Worm (Caenorhabditis elegans) whole organism, L2 larva: ENCODE data around the gene C34F6.1.

ENCODE experiments used
- C34F6.9 ChIP-seq: fragments of 150-350 bp; optimal IDR thresholded peaks from 2 replicates; lab custom pipeline; 2014; ENCODE audit warnings: missing biosample characterization, missing genetic modification characterization
- F13H6.1 ChIP-seq: sonication (generic microtip); optimal IDR thresholded peaks from 2 replicates; lab custom pipeline; 2016; ENCODE audit warnings: missing genetic modification characterization, missing compliant biosample characterization
- R02D3.7 ChIP-seq: fragments of 150-350 bp; optimal IDR thresholded peaks from 2 replicates; lab custom pipeline; 2014; ENCODE audit warnings: missing biosample characterization, missing genetic modification characterization
- ZK546.5 ChIP-seq: sonication (generic microtip); optimal IDR thresholded peaks from 2 replicates; lab custom pipeline; 2017; ENCODE audit warnings: missing biosample characterization, missing genetic modification characterization
- alr-1 ChIP-seq: fragments of 150-350 bp; optimal IDR thresholded peaks from 2 replicates; lab custom pipeline; 2014; ENCODE audit warnings: missing biosample characterization, missing genetic modification characterization
- ama-1 ChIP-seq: fragments of 150-350 bp; optimal IDR thresholded peaks from 2 replicates; lab custom pipeline; 2018; ENCODE audit warnings: inconsistent platforms
- blmp-1 ChIP-seq: sonication (generic microtip); optimal IDR thresholded peaks from 2 replicates; lab custom pipeline; 2017; ENCODE audit warnings: missing genetic modification characterization, mild to moderate bottlenecking, missing compliant biosample characterization, antibody characterized with exemption, moderate library complexity; ENCODE audit not compliant: insufficient read depth
- ceh-16 ChIP-seq: fragments of 150-350 bp; optimal IDR thresholded peaks from 2 replicates; lab custom pipeline; 2014; ENCODE audit warnings: missing biosample characterization, missing genetic modification characterization
- ceh-82 ChIP-seq: fragments of 150-350 bp; optimal IDR thresholded peaks from 2 replicates; lab custom pipeline; 2014; ENCODE audit warnings: missing biosample characterization, missing genetic modification characterization
- crh-2 ChIP-seq: sonication (generic microtip); optimal IDR thresholded peaks from 2 replicates; lab custom pipeline; 2017; ENCODE audit warnings: missing biosample characterization, missing genetic modification characterization
- dmd-4 ChIP-seq: sonication (generic microtip); optimal IDR thresholded peaks from 2 replicates; lab custom pipeline; 2017; ENCODE audit warnings: missing biosample characterization, missing genetic modification characterization
- egl-27 ChIP-seq: sonication (generic microtip); optimal IDR thresholded peaks from 3 replicates; lab custom pipeline; 2017; ENCODE audit warnings: missing biosample characterization, missing genetic modification reagents, missing genetic modification characterization
- elt-1 ChIP-seq: fragments of 150-350 bp; optimal IDR thresholded peaks from 2 replicates; lab custom pipeline; 2014; ENCODE audit warnings: missing biosample characterization, missing genetic modification characterization
- elt-3 ChIP-seq: sonication (generic microtip); optimal IDR thresholded peaks from 2 replicates; lab custom pipeline; 2017; ENCODE audit warnings: missing biosample characterization, missing genetic modification characterization
- fos-1 ChIP-seq: fragments of 150-350 bp; optimal IDR thresholded peaks from 2 replicates; lab custom pipeline; 2014; ENCODE audit warnings: missing biosample characterization, missing genetic modification characterization
- lin-11 ChIP-seq: fragments of 150-350 bp; sonication (generic microtip); optimal IDR thresholded peaks from 2 replicates; lab custom pipeline; 2014; ENCODE audit warnings: missing biosample characterization, missing genetic modification characterization, inconsistent platforms, mixed read lengths
- lin-13 ChIP-seq: fragments of 150-350 bp; optimal IDR thresholded peaks from 2 replicates; lab custom pipeline; 2014; ENCODE audit warnings: missing biosample characterization, missing genetic modification reagents, missing genetic modification characterization
- lin-39 ChIP-seq: fragments of 150-350 bp; optimal IDR thresholded peaks from 2 replicates; lab custom pipeline; 2014; ENCODE audit warnings: missing biosample characterization, missing genetic modification reagents, missing genetic modification characterization
- lsy-2 ChIP-seq, 2 experiments: fragments of 150-350 bp in 1 of 2; sonication (generic microtip) in 1 of 2; optimal IDR thresholded peaks; 2 replicates each; lab custom pipeline; 2014 to 2017; ENCODE audit warnings: missing biosample characterization in 2 of 2, missing genetic modification characterization in 2 of 2
- mab-5 ChIP-seq: fragments of 150-350 bp; optimal IDR thresholded peaks from 2 replicates; lab custom pipeline; 2014; ENCODE audit warnings: missing biosample characterization, missing genetic modification characterization
- mbf-1 ChIP-seq: sonication (generic microtip); optimal IDR thresholded peaks from 2 replicates; lab custom pipeline; 2017; ENCODE audit warnings: missing biosample characterization, missing genetic modification characterization
- mdl-1 ChIP-seq, 2 experiments: fragments of 150-350 bp in 1 of 2; sonication (generic microtip) in 1 of 2; optimal IDR thresholded peaks; 2 replicates each; lab custom pipeline; 2017; ENCODE audit warnings: missing biosample characterization in 2 of 2, missing genetic modification characterization in 2 of 2
- nhr-10 ChIP-seq: sonication (generic microtip); optimal IDR thresholded peaks from 2 replicates; lab custom pipeline; 2017; ENCODE audit warnings: missing biosample characterization, missing genetic modification characterization
- nhr-11 ChIP-seq: fragments of 150-350 bp; optimal IDR thresholded peaks from 2 replicates; lab custom pipeline; 2014; ENCODE audit warnings: missing biosample characterization, missing genetic modification characterization
- nhr-12 ChIP-seq: fragments of 150-350 bp; optimal IDR thresholded peaks from 2 replicates; lab custom pipeline; 2014; ENCODE audit warnings: missing biosample characterization, missing genetic modification characterization
- nhr-129 ChIP-seq: fragments of 150-350 bp; optimal IDR thresholded peaks from 2 replicates; lab custom pipeline; 2014; ENCODE audit warnings: missing biosample characterization, missing genetic modification characterization
- nhr-21 ChIP-seq: fragments of 150-350 bp; optimal IDR thresholded peaks from 2 replicates; lab custom pipeline; 2014; ENCODE audit warnings: missing biosample characterization, missing genetic modification characterization
- nhr-23 ChIP-seq: fragments of 150-350 bp; optimal IDR thresholded peaks from 2 replicates; lab custom pipeline; 2014; ENCODE audit warnings: missing biosample characterization, missing genetic modification reagents, missing genetic modification characterization
- nhr-237 ChIP-seq: fragments of 150-350 bp; optimal IDR thresholded peaks from 2 replicates; lab custom pipeline; 2014; ENCODE audit warnings: missing biosample characterization, missing genetic modification characterization
- nhr-25 ChIP-seq: fragments of 150-350 bp; sonication (generic microtip); optimal IDR thresholded peaks from 3 replicates; lab custom pipeline; 2014; ENCODE audit warnings: missing biosample characterization, missing genetic modification characterization
- nhr-6 ChIP-seq: fragments of 150-350 bp; optimal IDR thresholded peaks from 2 replicates; lab custom pipeline; 2014; ENCODE audit warnings: missing biosample characterization, missing genetic modification characterization
- peb-1 ChIP-seq: fragments of 150-350 bp; optimal IDR thresholded peaks from 2 replicates; lab custom pipeline; 2014; ENCODE audit warnings: missing biosample characterization, missing genetic modification characterization
- sem-4 ChIP-seq: fragments of 150-350 bp; optimal IDR thresholded peaks from 2 replicates; lab custom pipeline; 2014; ENCODE audit warnings: missing biosample characterization, missing genetic modification reagents, missing genetic modification characterization
- sma-3 ChIP-seq: sonication (generic microtip); optimal IDR thresholded peaks from 2 replicates; lab custom pipeline; 2016; ENCODE audit warnings: missing genetic modification reagents, missing genetic modification characterization, missing compliant biosample characterization
- sma-9 ChIP-seq, 2 experiments: fragments of 150-350 bp in 1 of 2; sonication (generic microtip) in 1 of 2; optimal IDR thresholded peaks; 2 replicates each; lab custom pipeline; 2014 to 2016; ENCODE audit warnings: missing genetic modification characterization in 2 of 2, mild to moderate bottlenecking in 1 of 2, missing biosample characterization in 1 of 2, missing compliant biosample characterization in 1 of 2, missing genetic modification reagents in 1 of 2, moderate library complexity in 1 of 2
- snpc-4 ChIP-seq: fragments of 150-350 bp; optimal IDR thresholded peaks from 2 replicates; lab custom pipeline; 2014; ENCODE audit warnings: missing biosample characterization, missing genetic modification characterization
- unc-39 ChIP-seq: fragments of 150-350 bp; optimal IDR thresholded peaks from 2 replicates; lab custom pipeline; 2014; ENCODE audit warnings: missing biosample characterization, missing genetic modification characterization
- unc-62 ChIP-seq: fragments of 150-350 bp; optimal IDR thresholded peaks from 2 replicates; lab custom pipeline; 2014; ENCODE audit warnings: missing biosample characterization, missing genetic modification reagents, missing genetic modification characterization
- zag-1 ChIP-seq: fragments of 150-350 bp; optimal IDR thresholded peaks from 2 replicates; lab custom pipeline; 2014; ENCODE audit warnings: missing biosample characterization, missing genetic modification characterization
- ztf-11 ChIP-seq: sonication (generic microtip); optimal IDR thresholded peaks from 2 replicates; lab custom pipeline; 2017; ENCODE audit warnings: missing biosample characterization, missing genetic modification characterization
- ztf-4 ChIP-seq: fragments of 150-350 bp; optimal IDR thresholded peaks from 2 replicates; lab custom pipeline; 2014; ENCODE audit warnings: missing biosample characterization, missing genetic modification characterization

Gene C34F6.1

ce11 chrX:11215420-11216050 lies 18.9 kb upstream of the C34F6.1 start, which contains the start of the genes C34F6.7 and idh-2 (continued):
- peak; percentile 70 for TF ChIP-seq nhr-21 (tag; lab: Kevin White, UChicago)
- TF ChIP-seq unc-62 (GFP tag; lab: Kevin White, UChicago): no peak
- TF ChIP-seq nhr-237 (tag; lab: Kevin White, UChicago): no peak
- TF ChIP-seq mab-5 (tag; lab: Kevin White, UChicago): no peak
- no peak for TF ChIP-seq ZK546.5
- no peak for TF ChIP-seq lin-39
- no peak for TF ChIP-seq mbf-1 (tag; lab: Kevin White, UChicago)
- no peak for TF ChIP-seq R02D3.7
- TF ChIP-seq alr-1 (tag; lab: Kevin White, UChicago): no peak
- TF ChIP-seq elt-3 (tag; lab: Kevin White, UChicago): no peak
- peak; percentile 8 for TF ChIP-seq crh-2 (tag; lab: Kevin White, UChicago)
- no peak for TF ChIP-seq unc-39 (tag; lab: Kevin White, UChicago)
- peak; percentile 9 for TF ChIP-seq F13H6.1 (tag; lab: Kevin White, UChicago)
- no peak for TF ChIP-seq blmp-1 (tag; lab: Kevin White, UChicago)
- no peak for TF ChIP-seq nhr-10 (tag; lab: Kevin White, UChicago)
- TF ChIP-seq nhr-11 (tag; lab: Kevin White, UChicago): no peak
- TF ChIP-seq nhr-25 (tag; lab: Kevin White, UChicago): peak; percentile 53
- no peak for TF ChIP-seq C34F6.9 (tag; lab: Kevin White, UChicago)
- peak; percentile 58 for TF ChIP-seq sma-9 (GFP tag; optimal IDR thresholded peaks at IDR 0.05; lab: Kevin White, UChicago)
- no peak for TF ChIP-seq sma-9 (tag; optimal IDR thresholded peaks at IDR 0.05; lab: Kevin White, UChicago)

ce11 chrX:11211360-11211759 lies 14.7 kb upstream of the C34F6.1 start:
- TF ChIP-seq lin-11 (tag; lab: Kevin White, UChicago): no peak

- no peak for TF ChIP-seq lin-13
- no peak for TF ChIP-seq sem-4 (tag; lab: Kevin White, UChicago)
These were observed 13.8 kb upstream of the C34F6.1 start for ce11 chrX:11210417-11210816.

ce11 chrX:11208788-11209187 lies 12.1 kb upstream of the C34F6.1 start, which contains the start of gene C34F6.5:
C34F6.5 (minus strand) TSS chrX:11208888.
- TF ChIP-seq egl-27 (tag; lab: Kevin White, UChicago) (no peak), lin-11 (tag; lab: Kevin White, UChicago) (no peak), nhr-10 (tag; lab: Kevin White, UChicago) (no peak), crh-2 (tag; lab: Kevin White, UChicago) (no peak), unc-39 (tag; lab: Kevin White, UChicago) (no peak), C34F6.9 (tag; lab: Kevin White, UChicago) (no peak), ceh-82 (tag; lab: Kevin White, UChicago) (no peak), ceh-16 (tag; lab: Kevin White, UChicago) (no peak)
- TF ChIP-seq, all 48 proteins: peak for 0

ce11 chrX:11206953-11207352 lies 10.3 kb upstream of the C34F6.1 start, which contains the start of gene hst-2:
hst-2 (minus strand) TSS chrX:11207155.
- peak; percentile 91 for TF ChIP-seq mab-5 (tag; lab: Kevin White, UChicago)
- peak; percentile 95 for TF ChIP-seq nhr-25 (tag; lab: Kevin White, UChicago)
- TF ChIP-seq dmd-4 (tag; lab: Kevin White, UChicago): peak; percentile 50
- TF ChIP-seq elt-3 (tag; lab: Kevin White, UChicago): no peak
- TF ChIP-seq sma-3 (GFP tag; lab: Kevin White, UChicago): peak; percentile 92
- TF ChIP-seq nhr-10 (tag; lab: Kevin White, UChicago): peak; percentile 60
- TF ChIP-seq sem-4 (tag; lab: Kevin White, UChicago): peak; percentile 80
- peak; percentile 92 for TF ChIP-seq nhr-6
- TF ChIP-seq mbf-1 (tag; lab: Kevin White, UChicago): no peak
- TF ChIP-seq elt-1 (tag; lab: Kevin White, UChicago): no peak
- no peak for TF ChIP-seq ZK546.5
- peak; percentile 90 for TF ChIP-seq nhr-129 (tag; lab: Kevin White, UChicago)
- no peak for TF ChIP-seq ceh-82 (tag; lab: Kevin White, UChicago)
- no peak for TF ChIP-seq peb-1 (tag; lab: Kevin White, UChicago)
- peak; percentile 77 for TF ChIP-seq fos-1
- TF ChIP-seq nhr-237 (tag; lab: Kevin White, UChicago): peak; percentile 53
- peak; percentile 34 for TF ChIP-seq R02D3.7
- no peak for TF ChIP-seq ztf-11 (tag; lab: Kevin White, UChicago)
- no peak for TF ChIP-seq alr-1 (tag; lab: Kevin White, UChicago)
- peak; percentile 37 for TF ChIP-seq snpc-4 (tag; lab: Kevin White, UChicago)
- peak in 1 of 2 experiments; percentile 66 for TF ChIP-seq mdl-1 (tag; optimal IDR thresholded peaks at IDR 0.05; lab: Kevin White, UChicago)
- TF ChIP-seq zag-1 (tag; lab: Kevin White, UChicago): peak; percentile 39
- peak; percentile 61 for TF ChIP-seq blmp-1 (tag; lab: Kevin White, UChicago)
- TF ChIP-seq lsy-2 (tag; optimal IDR thresholded peaks at IDR 0.05; lab: Kevin White, UChicago): peak; percentile 79 to 94
- no peak for TF ChIP-seq nhr-23 (tag; lab: Kevin White, UChicago)
- TF ChIP-seq ztf-4 (tag; lab: Kevin White, UChicago): peak; percentile 76
- peak; percentile 10 for TF ChIP-seq lin-39
- TF ChIP-seq F13H6.1 (tag; lab: Kevin White, UChicago): peak; percentile 93
- TF ChIP-seq ama-1 (lab: Kevin White, UChicago): peak; percentile 15
- peak; percentile 94 for TF ChIP-seq crh-2 (tag; lab: Kevin White, UChicago)
- peak; percentile 88 for TF ChIP-seq lin-13
- TF ChIP-seq sma-9 (GFP tag; optimal IDR thresholded peaks at IDR 0.05; lab: Kevin White, UChicago): peak; percentile 97
- TF ChIP-seq sma-9 (tag; optimal IDR thresholded peaks at IDR 0.05; lab: Kevin White, UChicago): no peak
- peak; percentile 6 for TF ChIP-seq nhr-12
